Fruit fly (Drosophila melanogaster): Measurements from ENCODE around the gene CG12795.

dm6 chr2L:3425947-3426346 lies 26.3 kb upstream of the CG12795 start:
- TF ChIP-seq h (GFP tag; optimal IDR thresholded peaks at IDR 0.05) = no peak
- TF ChIP-seq jim (GFP tag; optimal IDR thresholded peaks at IDR 0.05) = no peak
- no peak for TF ChIP-seq Myc (optimal IDR thresholded peaks at IDR 0.05)
- no peak for TF ChIP-seq rgr (GFP tag; optimal IDR thresholded peaks at IDR 0.05)
- no peak for TF ChIP-seq CG9705 (GFP tag; optimal IDR thresholded peaks at IDR 0.05)
- TF ChIP-seq Jra (GFP tag; optimal IDR thresholded peaks at IDR 0.05) = no peak
- no peak for TF ChIP-seq OdsH (GFP tag; optimal IDR thresholded peaks at IDR 0.05)
- TF ChIP-seq dl (GFP tag; optimal IDR thresholded peaks at IDR 0.05; ENCODE audit: insufficient read depth in 1 of 2, partially characterized antibody in 2 of 2) = no peak
- TF ChIP-seq Sp1 (GFP tag; optimal IDR thresholded peaks at IDR 0.05) = no peak
- no peak for TF ChIP-seq N (GFP tag; optimal IDR thresholded peaks at IDR 0.05)
- TF ChIP-seq sage (GFP tag; optimal IDR thresholded peaks at IDR 0.05) = no peak
